Fruit fly (Drosophila melanogaster) whole organism, embryonic: ENCODE data around the gene Vps26.
A peak's percentile ranks its signal among the peaks of the same experiment; 100 is the strongest.

Experiments
- CG18764 ChIP-seq: fragments of 200-800 bp; sonication (Bioruptor generic); optimal IDR thresholded peaks from 3 replicates; lab custom pipeline; 2016; ENCODE audit warnings: missing biosample characterization, missing genetic modification characterization
- Dp ChIP-seq: fragments of 200-800 bp; sonication (Bioruptor generic); optimal IDR thresholded peaks from 2 replicates; lab custom pipeline; 2018; ENCODE audit warnings: missing biosample characterization, mild to moderate bottlenecking, missing genetic modification characterization, moderate library complexity
- kay ChIP-seq: fragments of 200-800 bp; sonication (Bioruptor generic); optimal IDR thresholded peaks from 2 replicates; lab custom pipeline; 2016; ENCODE audit warnings: missing biosample characterization, missing genetic modification characterization

DNA sequence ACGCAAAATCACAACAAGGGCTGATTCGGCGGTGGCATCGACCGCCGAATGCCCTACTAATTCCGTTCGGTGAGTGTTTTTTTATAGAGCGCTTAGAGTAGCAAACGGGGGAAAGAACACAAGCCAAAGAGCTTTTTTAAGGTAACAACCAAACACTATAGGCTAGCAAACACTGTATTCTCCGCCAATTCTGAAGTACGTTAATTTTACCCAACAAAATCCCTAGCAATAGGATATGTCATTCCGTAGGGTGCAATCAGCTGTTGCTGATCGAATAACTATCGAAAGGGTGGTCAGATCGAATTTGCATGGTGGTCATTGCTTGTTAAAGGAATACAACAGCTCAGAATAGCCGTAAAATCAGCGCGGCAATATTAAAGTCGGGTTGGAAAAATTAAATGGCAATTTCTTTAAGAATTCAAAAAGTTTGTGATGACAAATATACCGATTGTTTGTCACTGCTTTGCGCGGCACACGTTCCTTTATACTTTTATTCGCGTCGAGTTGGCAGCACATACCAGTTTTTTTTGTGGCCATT is 34.1 kb downstream of the Vps26 start, which contains the start of gene mip130:
- TF ChIP-seq kay (no peak), Dp (peak; percentile 33), CG18764 (peak; percentile 28)
